Fruit fly (Drosophila melanogaster) whole organism, adult: Measurements from ENCODE around the gene CG8851.

ENCODE experiments used
- CG11617 ChIP-seq: fragments of 200-800 bp; sonication (Bioruptor generic); optimal IDR thresholded peaks from 2 replicates; lab custom pipeline; 2017; ENCODE audit warnings: mild to moderate bottlenecking, missing biosample characterization, missing genetic modification reagents, missing genetic modification characterization
- CG12768 ChIP-seq: fragments of 200-800 bp; sonication (Bioruptor generic); optimal IDR thresholded peaks from 2 replicates; lab custom pipeline; 2017; ENCODE audit warnings: missing biosample characterization, missing genetic modification characterization, mild to moderate bottlenecking, moderate library complexity, missing genetic modification reagents
- CG1620 ChIP-seq: fragments of 200-800 bp; sonication (Bioruptor generic); optimal IDR thresholded peaks from 2 replicates; lab custom pipeline; 2016; ENCODE audit warnings: missing biosample characterization, missing genetic modification characterization
- CG5204 ChIP-seq: fragments of 200-800 bp; sonication (Bioruptor generic); optimal IDR thresholded peaks from 2 replicates; lab custom pipeline; 2016; ENCODE audit warnings: missing biosample characterization, missing genetic modification characterization
- CG7101 ChIP-seq: fragments of 200-800 bp; sonication (Bioruptor generic); optimal IDR thresholded peaks from 2 replicates; lab custom pipeline; 2018; ENCODE audit warnings: missing biosample characterization, mild to moderate bottlenecking, missing genetic modification characterization, moderate library complexity
- Crg-1 ChIP-seq: fragments of 200-800 bp; sonication (Bioruptor generic); optimal IDR thresholded peaks from 2 replicates; lab custom pipeline; 2016; ENCODE audit warnings: missing biosample characterization, missing genetic modification characterization
- Hr96 ChIP-seq: fragments of 200-800 bp; sonication (Bioruptor generic); optimal IDR thresholded peaks from 2 replicates; lab custom pipeline; 2016; ENCODE audit warnings: missing biosample characterization, missing genetic modification characterization
- bab1 ChIP-seq: fragments of 200-800 bp; sonication (Bioruptor generic); optimal IDR thresholded peaks from 3 replicates; lab custom pipeline; 2019; ENCODE audit warnings: missing biosample characterization, mild to moderate bottlenecking, missing genetic modification characterization, moderate library complexity
- cnc ChIP-seq, 2 experiments: fragments of >200 bp; optimal IDR thresholded peaks; 2 replicates each; lab custom pipeline; 2017
- kay ChIP-seq: fragments of 200-800 bp; sonication (Bioruptor generic); peaks from one replicate; lab custom pipeline; 2016; ENCODE audit warnings: missing biosample characterization, missing genetic modification characterization, borderline replicate concordance
- ovo ChIP-seq: fragments of 200-800 bp; sonication (Bioruptor generic); optimal IDR thresholded peaks from 2 replicates; lab custom pipeline; 2016; ENCODE audit warnings: missing biosample characterization, missing genetic modification characterization
- tj ChIP-seq: fragments of 200-800 bp; sonication (Bioruptor generic); optimal IDR thresholded peaks from 3 replicates; lab custom pipeline; 2017; ENCODE audit warnings: missing biosample characterization, mild to moderate bottlenecking, missing genetic modification characterization, moderate library complexity

- no peak for TF ChIP-seq CG1620 (GFP tag; lab: Kevin White, UChicago)
- no peak for TF ChIP-seq CG7101 (tag; lab: Kevin White, UChicago)
- no peak for TF ChIP-seq CG11617 (GFP tag; lab: Kevin White, UChicago)
- no peak for TF ChIP-seq ovo (GFP tag; lab: Kevin White, UChicago)
- no peak for TF ChIP-seq Crg-1 (GFP tag; lab: Kevin White, UChicago)
- no peak for TF ChIP-seq CG5204 (GFP tag; lab: Kevin White, UChicago)
- no peak for TF ChIP-seq tj (GFP tag; lab: Kevin White, UChicago)
- TF ChIP-seq cnc (optimal IDR thresholded peaks at IDR 0.05; lab: Kevin White, UChicago) = no peak
- no peak for TF ChIP-seq CG12768
- TF ChIP-seq bab1 (GFP tag; lab: Kevin White, UChicago) = no peak
- TF ChIP-seq Hr96 (GFP tag; lab: Kevin White, UChicago) = no peak
- no peak for TF ChIP-seq kay (GFP tag; lab: Kevin White, UChicago)
These were observed 31.1 kb downstream of the CG8851 start for dm6 chr2L:3550583-3550982.
